Worm (Caenorhabditis elegans): Measurements from ENCODE around the gene F20D6.2.

DNA sequence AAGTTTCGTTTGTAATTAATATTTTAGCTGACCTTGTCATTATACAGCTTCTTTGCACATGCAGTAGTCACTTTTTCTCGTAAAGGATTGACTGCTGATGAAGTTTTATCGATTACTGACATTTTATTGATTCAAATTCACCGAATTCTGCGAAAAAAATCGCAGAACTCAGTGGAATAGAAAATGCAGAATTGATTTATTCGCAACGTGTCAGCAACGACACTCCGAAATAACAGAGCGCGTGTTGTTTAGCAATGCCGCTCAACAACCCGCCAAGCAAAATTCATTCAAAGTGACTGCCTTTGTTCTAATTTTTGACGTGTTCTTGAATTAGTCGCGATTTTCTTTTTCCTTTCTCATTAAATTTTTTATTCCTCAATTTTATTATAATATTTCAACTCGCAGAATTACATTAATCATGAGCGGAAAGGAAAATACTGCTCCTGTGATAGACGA, 35.3 kb downstream of the F20D6.2 start, which contains the start of the genes cogc-6 and air-1:
- TF ChIP-seq nhr-11 (tag; optimal IDR thresholded peaks at IDR 0.05) (no peak), ama-1 (optimal IDR thresholded peaks at IDR 0.05) (no peak), pqm-1 (tag; optimal IDR thresholded peaks at IDR 0.05) (no peak), unc-86 (tag; optimal IDR thresholded peaks at IDR 0.05) (no peak), K09A11.1 (tag; optimal IDR thresholded peaks at IDR 0.05; ENCODE audit: insufficient read depth) (no peak), elt-2 (tag; optimal IDR thresholded peaks at IDR 0.05) (no peak), tbx-2 (tag; optimal IDR thresholded peaks at IDR 0.05) (no peak), hlh-8 (tag; optimal IDR thresholded peaks at IDR 0.05) (no peak), madf-2 (tag; optimal IDR thresholded peaks at IDR 0.05) (no peak), rnt-1 (tag; optimal IDR thresholded peaks at IDR 0.05) (no peak), ceh-6 (GFP tag; optimal IDR thresholded peaks at IDR 0.05) (no peak), ceh-30 (tag; optimal IDR thresholded peaks at IDR 0.05) (no peak), pros-1 (tag; optimal IDR thresholded peaks at IDR 0.05) (no peak)
